Worm (Caenorhabditis elegans) whole organism, L4 larva: Measurements from ENCODE around the gene F21C10.18.

Experiments
- F26F4.8 ChIP-seq: fragments of 200-800 bp; sonication (Bioruptor generic); conservative IDR thresholded peaks from 2 replicates; pipeline ENCODE4 v1.3.6; 2022; ENCODE audit warnings: missing genetic modification characterization, missing compliant biosample characterization
- F37D6.2 ChIP-seq: sonication (generic microtip); optimal IDR thresholded peaks from 2 replicates; lab custom pipeline; 2016; ENCODE audit warnings: mild to moderate bottlenecking, missing genetic modification characterization, missing compliant biosample characterization
- R02D3.7 ChIP-seq: fragments of 150-350 bp; sonication (generic microtip); optimal IDR thresholded peaks from 3 replicates; lab custom pipeline; 2014; ENCODE audit warnings: missing biosample characterization, missing genetic modification characterization
- Y105C5A.15 ChIP-seq: fragments of 200-800 bp; sonication (Bioruptor generic); IDR thresholded peaks from 2 replicates; pipeline ENCODE4 v1.3.6; 2022; ENCODE audit warnings: missing genetic modification characterization, missing compliant biosample characterization
- Y5F2A.4 ChIP-seq: fragments of 200-800 bp; sonication (Bioruptor generic); optimal IDR thresholded peaks from 2 replicates; lab custom pipeline; 2018; ENCODE audit warnings: mild to moderate bottlenecking, missing genetic modification characterization, missing compliant biosample characterization
- ZK546.5 ChIP-seq, 2 experiments: sonication (generic microtip); optimal IDR thresholded peaks; 2 replicates each; lab custom pipeline; 2017; ENCODE audit warnings: missing biosample characterization in 2 of 2, missing genetic modification characterization in 2 of 2
- aha-1 ChIP-seq: fragments of 150-350 bp; peaks from one replicate; lab custom pipeline; 2014; ENCODE audit warnings: missing biosample characterization, missing genetic modification characterization
- aly-2 ChIP-seq: sonication (generic microtip); optimal IDR thresholded peaks from 2 replicates; lab custom pipeline; 2018; ENCODE audit warnings: missing biosample characterization, missing genetic modification characterization
- ama-1 ChIP-seq: fragments of 150-350 bp; optimal IDR thresholded peaks from 2 replicates; lab custom pipeline; 2014; ENCODE audit warnings: inconsistent platforms, mixed read lengths
- attf-4 ChIP-seq: sonication (generic microtip); optimal IDR thresholded peaks from 3 replicates; lab custom pipeline; 2017; ENCODE audit warnings: missing biosample characterization, missing genetic modification characterization
- cey-2 ChIP-seq: sonication (generic microtip); optimal IDR thresholded peaks from 3 replicates; lab custom pipeline; 2017; ENCODE audit warnings: missing genetic modification characterization, mild to moderate bottlenecking, missing compliant biosample characterization, antibody characterized with exemption, borderline replicate concordance; ENCODE audit not compliant: insufficient read depth
- ctbp-1 ChIP-seq: fragments of 200-800 bp; sonication (Bioruptor generic); IDR thresholded peaks from 2 replicates; pipeline ENCODE4 v1.3.6; 2022; ENCODE audit warnings: missing genetic modification reagents, missing genetic modification characterization, missing compliant biosample characterization
- daf-16 ChIP-seq, 3 experiments: sonication (generic microtip); optimal IDR thresholded peaks; 2 replicates each; lab custom pipeline; 2016 to 2017; ENCODE audit warnings: missing genetic modification characterization in 3 of 3, missing genetic modification reagents in 3 of 3, mild to moderate bottlenecking in 2 of 3, missing compliant biosample characterization in 2 of 3, missing biosample characterization in 1 of 3, moderate library complexity in 1 of 3
- dmd-9 ChIP-seq: fragments of 200-800 bp; sonication (Bioruptor generic); IDR thresholded peaks from 2 replicates; pipeline ENCODE4 v1.3.6; 2022; ENCODE audit warnings: missing genetic modification reagents, missing genetic modification characterization, missing compliant biosample characterization
- hlh-11 ChIP-seq: fragments of 200-800 bp; sonication (Bioruptor generic); optimal IDR thresholded peaks from 2 replicates; lab custom pipeline; 2018; ENCODE audit warnings: mild to moderate bottlenecking, missing genetic modification characterization, missing compliant biosample characterization
- hlh-30 ChIP-seq: sonication (generic microtip); optimal IDR thresholded peaks from 2 replicates; lab custom pipeline; 2017; ENCODE audit warnings: antibody characterized with exemption, mild to moderate bottlenecking, missing genetic modification characterization, missing compliant biosample characterization; ENCODE audit not compliant: insufficient read depth
- lin-15B ChIP-seq: fragments of 150-350 bp; sonication (generic microtip); optimal IDR thresholded peaks from 3 replicates; lab custom pipeline; 2014; ENCODE audit warnings: missing biosample characterization, missing genetic modification characterization
- lir-3 ChIP-seq: sonication (generic microtip); optimal IDR thresholded peaks from 2 replicates; lab custom pipeline; 2016; ENCODE audit warnings: mild to moderate bottlenecking, missing genetic modification characterization, missing compliant biosample characterization
- madf-9 ChIP-seq: fragments of 200-800 bp; sonication (Bioruptor generic); conservative IDR thresholded peaks from 2 replicates; pipeline ENCODE4 v1.3.6; 2022; ENCODE audit warnings: missing genetic modification reagents, missing genetic modification characterization, missing compliant biosample characterization
- mdt-29 ChIP-seq: fragments of 200-800 bp; sonication (Bioruptor generic); IDR thresholded peaks from 2 replicates; pipeline ENCODE4 v1.3.6; 2022; ENCODE audit warnings: missing genetic modification reagents, missing genetic modification characterization, missing compliant biosample characterization
- mes-2 ChIP-seq: sonication (generic microtip); optimal IDR thresholded peaks from 2 replicates; lab custom pipeline; 2016; ENCODE audit warnings: missing genotype, mild to moderate bottlenecking, missing genetic modification characterization, missing compliant biosample characterization; ENCODE audit not compliant: poor library complexity, severe bottlenecking
- nhr-11 ChIP-seq: fragments of 150-350 bp; optimal IDR thresholded peaks from 2 replicates; lab custom pipeline; 2014; ENCODE audit warnings: missing biosample characterization, missing genetic modification characterization
- nhr-25 ChIP-seq: sonication (generic microtip); optimal IDR thresholded peaks from 2 replicates; lab custom pipeline; 2017; ENCODE audit warnings: missing genetic modification characterization, mild to moderate bottlenecking, missing compliant biosample characterization, antibody characterized with exemption, moderate library complexity, borderline replicate concordance; ENCODE audit not compliant: insufficient read depth
- nhr-28 ChIP-seq: fragments of 150-350 bp; optimal IDR thresholded peaks from 2 replicates; lab custom pipeline; 2014; ENCODE audit warnings: missing biosample characterization, missing genetic modification characterization
- nhr-42 ChIP-seq: fragments of 200-800 bp; sonication (Bioruptor generic); IDR thresholded peaks from 2 replicates; pipeline ENCODE4 v1.3.6; 2022; ENCODE audit warnings: missing genetic modification characterization, missing compliant biosample characterization
- nhr-76 ChIP-seq: fragments of 150-350 bp; optimal IDR thresholded peaks from 2 replicates; lab custom pipeline; 2014; ENCODE audit warnings: missing biosample characterization, missing genetic modification characterization
- nhr-77 ChIP-seq: fragments of 150-350 bp; optimal IDR thresholded peaks from 2 replicates; lab custom pipeline; 2014; ENCODE audit warnings: missing biosample characterization, missing genetic modification characterization
- php-3 ChIP-seq: fragments of 200-800 bp; sonication (Bioruptor generic); IDR thresholded peaks from 2 replicates; pipeline ENCODE4 v1.3.6; 2022; ENCODE audit warnings: missing genetic modification reagents, missing genetic modification characterization, missing compliant biosample characterization
- saeg-2 ChIP-seq: fragments of 200-800 bp; sonication (Bioruptor generic); IDR thresholded peaks from 2 replicates; pipeline ENCODE4 v1.3.6; 2022; ENCODE audit warnings: missing genetic modification reagents, missing genetic modification characterization, missing compliant biosample characterization
- unc-130 ChIP-seq: sonication (generic microtip); optimal IDR thresholded peaks from 2 replicates; lab custom pipeline; 2016; ENCODE audit warnings: missing genetic modification reagents, missing genetic modification characterization, missing compliant biosample characterization
- unc-39 ChIP-seq: sonication (generic microtip); optimal IDR thresholded peaks from 2 replicates; lab custom pipeline; 2017; ENCODE audit warnings: missing biosample characterization, missing genetic modification characterization
- unc-62 ChIP-seq, 3 experiments: fragments of 150-350 bp in 1 of 3; sonication (generic microtip); optimal IDR thresholded peaks in 2 of 3; peaks in 1 of 3; 1 replicate in 1 of 3; 2 replicates in 2 of 3; lab custom pipeline; 2014 to 2017; ENCODE audit warnings: missing biosample characterization in 3 of 3, missing genetic modification characterization in 3 of 3, missing genetic modification reagents in 3 of 3, missing genotype in 1 of 3
- vab-7 ChIP-seq: fragments of 200-800 bp; sonication (Bioruptor generic); IDR thresholded peaks from 2 replicates; pipeline ENCODE4 v1.3.6; 2022; ENCODE audit warnings: missing genetic modification reagents, missing genetic modification characterization, missing compliant biosample characterization
- zip-2 ChIP-seq: fragments of 150-350 bp; optimal IDR thresholded peaks from 2 replicates; lab custom pipeline; 2014; ENCODE audit warnings: missing biosample characterization, missing genetic modification characterization
- ztf-11 ChIP-seq: fragments of 150-350 bp; optimal IDR thresholded peaks from 2 replicates; lab custom pipeline; 2014; ENCODE audit warnings: missing biosample characterization, missing genetic modification characterization

Gene F21C10.18

ce11 chrV:9109281-9109680 is 962 bp downstream of the F21C10.18 start, which contains the start of gene pqn-31:
TSS of gene pqn-31 (plus strand) at chrV:9109581.
- no peak for TF ChIP-seq ZK546.5 (tag; optimal IDR thresholded peaks at IDR 0.05; lab: Kevin White, UChicago)
- no peak for TF ChIP-seq nhr-25 (tag; lab: Kevin White, UChicago)
- TF ChIP-seq nhr-42, result no peak
- TF ChIP-seq php-3 (GFP tag; lab: Robert Waterston, UW), result no peak
- no peak for TF ChIP-seq F26F4.8 (GFP tag; lab: Robert Waterston, UW)
- TF ChIP-seq Y105C5A.15 (GFP tag; lab: Robert Waterston, UW), result no peak
- TF ChIP-seq nhr-28, result no peak
- TF ChIP-seq nhr-77 (tag; lab: Kevin White, UChicago), result no peak
- TF ChIP-seq attf-4, result no peak
- no peak for TF ChIP-seq Y5F2A.4 (GFP tag; lab: Kevin White, UChicago)
- no peak for TF ChIP-seq zip-2 (tag; lab: Kevin White, UChicago)
- TF ChIP-seq mdt-29, result no peak
- no peak for TF ChIP-seq aly-2 (tag; lab: Kevin White, UChicago)

- TF ChIP-seq aly-2 (tag; lab: Kevin White, UChicago), result no peak
- TF ChIP-seq unc-62 (GFP tag; optimal IDR thresholded peaks at IDR 0.05 in 1 of 2; lab: Kevin White, UChicago), result peak in 1 of 2 experiments; percentile 73
- no peak for TF ChIP-seq unc-62 (tag; optimal IDR thresholded peaks at IDR 0.05; lab: Kevin White, UChicago)
These were observed 3.6 kb downstream of the F21C10.18 start for ce11 chrV:9111957-9112356.

- TF ChIP-seq cey-2 (no peak), R02D3.7 (tag; lab: Kevin White, UChicago) (no peak), attf-4 (no peak), ctbp-1 (GFP tag; lab: Robert Waterston, UW) (no peak), F37D6.2 (tag; lab: Kevin White, UChicago) (no peak), lin-15B (tag; lab: Kevin White, UChicago) (no peak), unc-39 (tag; lab: Kevin White, UChicago) (no peak), aha-1 (no peak), vab-7 (GFP tag; lab: Robert Waterston, UW) (no peak), mes-2 (tag; lab: Kevin White, UChicago) (no peak), lir-3 (no peak), ama-1 (lab: Kevin White, UChicago) (no peak), daf-16 (GFP tag; optimal IDR thresholded peaks at IDR 0.05; lab: Kevin White, UChicago) (no peak), daf-16 (tag; optimal IDR thresholded peaks at IDR 0.05; lab: Kevin White, UChicago) (no peak), nhr-77 (tag; lab: Kevin White, UChicago) (no peak), hlh-11 (tag; lab: Kevin White, UChicago) (no peak), saeg-2 (GFP tag; lab: Robert Waterston, UW) (no peak), hlh-30 (tag; lab: Kevin White, UChicago) (no peak), dmd-9 (GFP tag; lab: Robert Waterston, UW) (no peak), nhr-11 (no peak)
These were observed 4.1 kb downstream of the F21C10.18 start, which contains the start of gene F21C10.7 for ce11 chrV:9112467-9112866. TSS of gene F21C10.7 (plus strand) at chrV:9112767.

- TF ChIP-seq nhr-28 (no peak), unc-130 (GFP tag; lab: Kevin White, UChicago) (no peak), ztf-11 (tag; lab: Kevin White, UChicago) (no peak), madf-9 (GFP tag; lab: Robert Waterston, UW) (no peak), nhr-76 (no peak)
These were observed 13.7 kb downstream of the F21C10.18 start, which contains the start of gene F21C10.13 for ce11 chrV:9122004-9122403. TSS of gene F21C10.13 (plus strand) at chrV:9122304.
